Worm (Caenorhabditis elegans): ENCODE measurements around the gene memo-1.

- TF ChIP-seq nhr-237 (tag; optimal IDR thresholded peaks at IDR 0.05) (no peak), aly-2 (tag; optimal IDR thresholded peaks at IDR 0.05) (no peak), nhr-77 (tag; optimal IDR thresholded peaks at IDR 0.05) (no peak), unc-62 (GFP tag; optimal IDR thresholded peaks at IDR 0.05) (no peak), snpc-4 (tag; optimal IDR thresholded peaks at IDR 0.05) (no peak), zag-1 (tag; optimal IDR thresholded peaks at IDR 0.05) (no peak), lin-15B (tag; optimal IDR thresholded peaks at IDR 0.05) (no peak), nhr-11 (tag; optimal IDR thresholded peaks at IDR 0.05) (no peak), fkh-10 (GFP tag; optimal IDR thresholded peaks at IDR 0.05) (no peak), ztf-4 (tag; optimal IDR thresholded peaks at IDR 0.05) (no peak), ceh-16 (tag; optimal IDR thresholded peaks at IDR 0.05) (no peak), ceh-82 (tag; optimal IDR thresholded peaks at IDR 0.05) (no peak), fkh-2 (tag; optimal IDR thresholded peaks at IDR 0.05) (no peak)
Measured at ce11 chrV:7837809-7838208, 9.2 kb downstream of the memo-1 start, which contains the start of gene ttr-33.
